Worm (Caenorhabditis elegans): ENCODE results near the gene srbc-44.

- no peak for TF ChIP-seq snpc-4 (tag; optimal IDR thresholded peaks at IDR 0.05)
- no peak for TF ChIP-seq nhr-28 (tag; optimal IDR thresholded peaks at IDR 0.05)
Observed at ce11 chrV:12743778-12744502, 44.4 kb downstream of the srbc-44 start.
